Fruit fly (Drosophila melanogaster) whole organism, adult: ENCODE data around the gene mid.

ENCODE experiments used
- CG33017 ChIP-seq: fragments of 200-800 bp; sonication (Bioruptor generic); optimal IDR thresholded peaks from 2 replicates; lab custom pipeline; 2018; ENCODE audit warnings: missing biosample characterization, mild to moderate bottlenecking, missing genetic modification characterization, moderate library complexity
- Clk ChIP-seq: fragments of 200-800 bp; sonication (Bioruptor generic); optimal IDR thresholded peaks from 2 replicates; lab custom pipeline; 2017; ENCODE audit warnings: missing biosample characterization, missing genetic modification characterization

DNA sequence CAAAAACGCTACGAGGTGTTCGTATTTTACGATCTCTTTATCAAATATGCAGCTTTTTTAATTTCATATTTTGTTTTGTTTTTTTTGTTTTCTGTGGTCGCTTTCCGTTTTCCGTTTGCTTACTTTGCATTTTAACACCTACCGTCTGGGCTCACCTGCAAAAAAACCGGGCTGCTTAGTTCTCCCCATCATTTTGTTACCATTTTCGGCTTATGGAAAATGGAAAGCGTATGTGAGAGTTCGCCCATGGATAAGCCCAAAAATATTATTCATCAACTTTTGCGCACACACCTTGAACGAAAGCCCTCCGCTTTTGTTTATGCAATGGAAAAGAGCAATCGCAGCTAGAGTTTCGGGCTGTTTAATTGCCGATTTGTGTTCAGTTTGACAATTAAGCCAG is 1.6 kb downstream of the mid start:
- TF ChIP-seq CG33017 (tag; lab: Kevin White, UChicago), result no peak
- TF ChIP-seq Clk (GFP tag; lab: Kevin White, UChicago), result no peak
